Worm (Caenorhabditis elegans): Measurements from ENCODE around the gene nhr-95.

Gene nhr-95

ce11 chrV:19050438-19050837, 32.0 kb downstream of the nhr-95 start, which contains the start of gene asp-1:
asp-1 (minus strand) TSS chrV:19050752.
- TF ChIP-seq ceh-58 (GFP tag; IDR thresholded peaks at IDR 0.05) (no peak), dpff-1 (tag; optimal IDR thresholded peaks at IDR 0.05) (no peak), unc-62 (GFP tag; optimal IDR thresholded peaks at IDR 0.05) (no peak), K11D2.4 (GFP tag; IDR thresholded peaks at IDR 0.05) (no peak), aptf-3 (GFP tag; IDR thresholded peaks at IDR 0.05) (no peak), T26A5.8 (tag; optimal IDR thresholded peaks at IDR 0.05) (no peak), C17E4.6 (GFP tag; IDR thresholded peaks at IDR 0.05) (no peak), ztf-28 (GFP tag; IDR thresholded peaks at IDR 0.05) (peak; percentile 38; the same call in 1 of the 2 replicates), hlh-12 (tag; optimal IDR thresholded peaks at IDR 0.05) (no peak), tbp1 (GFP tag; optimal IDR thresholded peaks at IDR 0.05) (no peak), aptf-2 (GFP tag; conservative IDR thresholded peaks at IDR 0.05) (no peak), attf-6 (GFP tag; IDR thresholded peaks at IDR 0.05) (no peak), unc-130 (GFP tag; optimal IDR thresholded peaks at IDR 0.05) (no peak), hmg-20 (GFP tag; IDR thresholded peaks at IDR 0.05) (no peak), nfyb-1 (GFP tag; IDR thresholded peaks at IDR 0.05) (no peak), dox-1 (GFP tag; IDR thresholded peaks at IDR 0.05) (peak; percentile 47), rpc-1 (optimal IDR thresholded peaks at IDR 0.05) (no peak), rpc-1 (tag; optimal IDR thresholded peaks at IDR 0.05) (no peak), bed-1 (GFP tag; IDR thresholded peaks at IDR 0.05) (no peak), pbrm-1 (GFP tag; IDR thresholded peaks at IDR 0.05) (no peak), F52B5.7 (tag; optimal IDR thresholded peaks at IDR 0.05) (no peak), lin-26 (GFP tag; IDR thresholded peaks at IDR 0.05) (no peak), hsf-1 (GFP tag; IDR thresholded peaks at IDR 0.05) (no peak), athp-1 (tag; optimal IDR thresholded peaks at IDR 0.05) (peak; percentile 10), nhr-90 (tag; optimal IDR thresholded peaks at IDR 0.05) (peak; percentile 24), die-1 (tag; optimal IDR thresholded peaks at IDR 0.05) (no peak), rec-8 (tag; optimal IDR thresholded peaks at IDR 0.05) (no peak), xnd-1 (tag; optimal IDR thresholded peaks at IDR 0.05) (no peak), F39B2.1 (GFP tag; IDR thresholded peaks at IDR 0.05) (no peak), F10E7.11 (tag; optimal IDR thresholded peaks at IDR 0.05) (no peak), efl-1 (GFP tag; optimal IDR thresholded peaks at IDR 0.05) (no peak), mcd-1 (GFP tag; IDR thresholded peaks at IDR 0.05) (no peak), ztf-22 (GFP tag; optimal IDR thresholded peaks at IDR 0.05) (no peak), tlf-1 (GFP tag; optimal IDR thresholded peaks at IDR 0.05) (no peak), akir-1 (GFP tag; optimal IDR thresholded peaks at IDR 0.05) (no peak), hlh-26 (GFP tag; conservative IDR thresholded peaks at IDR 0.05) (no peak), F57C9.4 (tag; optimal IDR thresholded peaks at IDR 0.05) (no peak), snpc-4 (GFP tag; optimal IDR thresholded peaks at IDR 0.05) (no peak), snpc-4 (tag; optimal IDR thresholded peaks at IDR 0.05) (no peak), ZK185.1 (tag; optimal IDR thresholded peaks at IDR 0.05; ENCODE audit: poor library complexity, severe bottlenecking) (no peak), him-1 (tag; optimal IDR thresholded peaks at IDR 0.05) (no peak), lin-35 (GFP tag; optimal IDR thresholded peaks at IDR 0.05) (no peak), attf-3 (GFP tag; conservative IDR thresholded peaks at IDR 0.05) (no peak), Y95B8A.8 (GFP tag; IDR thresholded peaks at IDR 0.05) (peak; percentile 52; the same call in 1 of the 2 replicates), lin-54 (GFP tag; optimal IDR thresholded peaks at IDR 0.05) (peak; percentile 16), sea-2 (GFP tag; IDR thresholded peaks at IDR 0.05) (no peak), hmg-1.2 (GFP tag; IDR thresholded peaks at IDR 0.05) (0 out of 2 replicates have a peak, but pooled peaks have one; percentile 12), F49E8.2 (tag; optimal IDR thresholded peaks at IDR 0.05; ENCODE audit: insufficient read depth) (no peak), hrde-1 (tag; optimal IDR thresholded peaks at IDR 0.05; ENCODE audit: borderline replicate concordance) (no peak), lsy-27 (tag; optimal IDR thresholded peaks at IDR 0.05; ENCODE audit: borderline replicate concordance, insufficient read depth) (no peak)
